Fruit fly (Drosophila melanogaster) whole organism, pupa: ENCODE data around the gene CG7907.

Source experiments
- CG10348 ChIP-seq: fragments of 200-800 bp; sonication (Bioruptor generic); IDR thresholded peaks from 2 replicates; pipeline ENCODE4 v1.3.6; 2022; ENCODE audit warnings: missing biosample characterization, missing genetic modification characterization
- CG12605 ChIP-seq: fragments of 200-800 bp; sonication (Bioruptor generic); IDR thresholded peaks from 2 replicates; pipeline ENCODE4 v1.3.6; 2022; ENCODE audit warnings: missing biosample characterization, missing genetic modification characterization
- CG13204 ChIP-seq: fragments of 200-800 bp; sonication (Bioruptor generic); optimal IDR thresholded peaks from 2 replicates; lab custom pipeline; 2018; ENCODE audit warnings: missing biosample characterization, mild to moderate bottlenecking, missing genetic modification characterization, moderate library complexity
- CG14655 ChIP-seq: fragments of 200-800 bp; sonication (Bioruptor generic); optimal IDR thresholded peaks from 3 replicates; lab custom pipeline; 2017; ENCODE audit warnings: mild to moderate bottlenecking, missing biosample characterization, missing genetic modification reagents, missing genetic modification characterization
- CG15710 ChIP-seq: fragments of 200-800 bp; sonication (Bioruptor generic); optimal IDR thresholded peaks from 2 replicates; lab custom pipeline; 2018; ENCODE audit warnings: missing biosample characterization, mild to moderate bottlenecking, missing genetic modification characterization, moderate library complexity
- CG17806 ChIP-seq: fragments of 200-800 bp; sonication (Bioruptor generic); optimal IDR thresholded peaks from 2 replicates; lab custom pipeline; 2018; ENCODE audit warnings: missing biosample characterization, mild to moderate bottlenecking, missing genetic modification characterization, moderate library complexity
- CG32121 ChIP-seq: fragments of 200-800 bp; sonication (Bioruptor generic); IDR thresholded peaks from 2 replicates; pipeline ENCODE4 v1.3.6; 2022; ENCODE audit warnings: missing biosample characterization, missing genetic modification characterization
- CG34367 ChIP-seq: fragments of 200-800 bp; sonication (Bioruptor generic); optimal IDR thresholded peaks from 2 replicates; lab custom pipeline; 2018; ENCODE audit warnings: missing biosample characterization, mild to moderate bottlenecking, missing genetic modification characterization
- CG4496 ChIP-seq: fragments of 200-800 bp; sonication (Bioruptor generic); IDR thresholded peaks from 3 replicates; pipeline ENCODE4 v1.3.6; 2022; ENCODE audit warnings: missing biosample characterization, missing genetic modification characterization
- CG8159 ChIP-seq: fragments of 200-800 bp; sonication (Bioruptor generic); optimal IDR thresholded peaks from 3 replicates; lab custom pipeline; 2018; ENCODE audit warnings: missing biosample characterization, mild to moderate bottlenecking, missing genetic modification characterization, moderate library complexity
- CG8301 ChIP-seq: fragments of 200-800 bp; sonication (Bioruptor generic); optimal IDR thresholded peaks from 2 replicates; lab custom pipeline; 2018; ENCODE audit warnings: missing biosample characterization, mild to moderate bottlenecking, missing genetic modification characterization
- CG9948 ChIP-seq: fragments of 200-800 bp; sonication (Bioruptor generic); optimal IDR thresholded peaks from 2 replicates; lab custom pipeline; 2018; ENCODE audit warnings: missing biosample characterization, mild to moderate bottlenecking, missing genetic modification characterization, moderate library complexity
- D1 ChIP-seq: fragments of 200-800 bp; sonication (Bioruptor generic); optimal IDR thresholded peaks from 2 replicates; lab custom pipeline; 2018; ENCODE audit warnings: missing biosample characterization, mild to moderate bottlenecking, missing genetic modification characterization, moderate library complexity
- EcR ChIP-seq: fragments of 200-800 bp; sonication (Bioruptor generic); optimal IDR thresholded peaks from 3 replicates; lab custom pipeline; 2019; ENCODE audit warnings: missing biosample characterization, missing genetic modification characterization, mild to moderate bottlenecking, moderate library complexity, missing genetic modification reagents
- Ets98B ChIP-seq: fragments of 200-800 bp; sonication (Bioruptor generic); IDR thresholded peaks from 2 replicates; pipeline ENCODE4 v1.3.6; 2022; ENCODE audit warnings: missing biosample characterization, missing genetic modification characterization
- Pif1A ChIP-seq: fragments of 200-800 bp; sonication (Bioruptor generic); optimal IDR thresholded peaks from 3 replicates; lab custom pipeline; 2016; ENCODE audit warnings: missing biosample characterization, missing genetic modification characterization
- Pif1B ChIP-seq: fragments of 200-800 bp; sonication (Bioruptor generic); optimal IDR thresholded peaks from 3 replicates; lab custom pipeline; 2016; ENCODE audit warnings: missing biosample characterization, missing genetic modification characterization
- Snoo ChIP-seq: fragments of 200-800 bp; sonication (Bioruptor generic); optimal IDR thresholded peaks from 3 replicates; lab custom pipeline; 2017; ENCODE audit warnings: missing biosample characterization, mild to moderate bottlenecking, missing genetic modification characterization, inconsistent platforms
- fd96Ca ChIP-seq: fragments of 200-800 bp; sonication (Bioruptor generic); IDR thresholded peaks from 3 replicates; pipeline ENCODE4 v1.3.6; 2022; ENCODE audit warnings: missing biosample characterization, missing genetic modification characterization
- gl ChIP-seq: fragments of 200-800 bp; sonication (Bioruptor generic); optimal IDR thresholded peaks from 2 replicates; lab custom pipeline; 2018; ENCODE audit warnings: missing biosample characterization, mild to moderate bottlenecking, missing genetic modification characterization
- rn ChIP-seq: fragments of 200-800 bp; sonication (Bioruptor generic); IDR thresholded peaks from 2 replicates; pipeline ENCODE4 v1.3.6; 2022; ENCODE audit warnings: missing biosample characterization, missing genetic modification characterization

Gene CG7907

dm6 chr3R:21403435-21403834, at the start of gene CG7907:
TSS of gene CG7907 (plus strand) at chr3R:21403735.
- TF ChIP-seq Snoo (tag; lab: Kevin White, UChicago) (no peak), Pif1B (no peak), CG10348 (GFP tag; lab: Robert Waterston, UW) (no peak), CG13204 (GFP tag; lab: Kevin White, UChicago) (no peak), CG32121 (GFP tag; lab: Robert Waterston, UW) (no peak), CG34367 (tag; lab: Kevin White, UChicago) (no peak), CG4496 (GFP tag; lab: Robert Waterston, UW) (no peak), CG8301 (tag; lab: Kevin White, UChicago) (no peak), gl (tag; lab: Kevin White, UChicago) (no peak), CG9948 (tag; lab: Kevin White, UChicago) (no peak)

dm6 chr3R:21359375-21360191, 44.0 kb upstream of the CG7907 start:
- TF ChIP-seq CG17806 (no peak), CG34367 (tag; lab: Kevin White, UChicago) (no peak), CG13204 (GFP tag; lab: Kevin White, UChicago) (no peak), rn (GFP tag; lab: Robert Waterston, UW) (no peak), gl (tag; lab: Kevin White, UChicago) (no peak), CG8159 (tag; lab: Kevin White, UChicago) (no peak), CG10348 (GFP tag; lab: Robert Waterston, UW) (no peak), CG8301 (tag; lab: Kevin White, UChicago) (no peak), fd96Ca (GFP tag; lab: Robert Waterston, UW) (no peak), Ets98B (GFP tag; lab: Robert Waterston, UW) (no peak), EcR (GFP tag; lab: Kevin White, UChicago) (no peak), CG15710 (tag; lab: Kevin White, UChicago) (no peak), CG9948 (tag; lab: Kevin White, UChicago) (no peak), Pif1B (no peak), CG12605 (GFP tag; lab: Robert Waterston, UW) (no peak)

dm6 chr3R:21360192-21360535, 43.4 kb upstream of the CG7907 start:
- TF ChIP-seq Pif1A (GFP tag; lab: Kevin White, UChicago) = no peak
- TF ChIP-seq CG13204 (GFP tag; lab: Kevin White, UChicago) = no peak
- no peak for TF ChIP-seq CG12605 (GFP tag; lab: Robert Waterston, UW)
- TF ChIP-seq, all 21 proteins: peak for 0

dm6 chr3R:21365262-21365661, 38.3 kb upstream of the CG7907 start:
- TF ChIP-seq CG12605 (GFP tag; lab: Robert Waterston, UW) (no peak; the same call in 1 of the 2 replicates), CG13204 (GFP tag; lab: Kevin White, UChicago) (no peak), D1 (tag; lab: Kevin White, UChicago) (no peak), gl (tag; lab: Kevin White, UChicago) (peak; percentile 82), CG34367 (tag; lab: Kevin White, UChicago) (peak; percentile 90), EcR (GFP tag; lab: Kevin White, UChicago) (peak; percentile 13), CG10348 (GFP tag; lab: Robert Waterston, UW) (peak; percentile 92), Ets98B (GFP tag; lab: Robert Waterston, UW) (peak; percentile 89), Pif1B (peak; percentile 92), rn (GFP tag; lab: Robert Waterston, UW) (peak; percentile 84), CG14655 (no peak), fd96Ca (GFP tag; lab: Robert Waterston, UW) (no peak; the same call in 2 of the 3 replicates), CG8301 (tag; lab: Kevin White, UChicago) (peak; percentile 93), CG4496 (GFP tag; lab: Robert Waterston, UW) (peak; percentile 94), CG9948 (tag; lab: Kevin White, UChicago) (peak; percentile 94), Snoo (tag; lab: Kevin White, UChicago) (peak; percentile 95), CG8159 (tag; lab: Kevin White, UChicago) (peak; percentile 96), CG32121 (GFP tag; lab: Robert Waterston, UW) (peak; percentile 91), CG17806 (peak; percentile 90), Pif1A (GFP tag; lab: Kevin White, UChicago) (no peak), CG15710 (tag; lab: Kevin White, UChicago) (peak; percentile 97)

- TF ChIP-seq CG32121 (GFP tag; lab: Robert Waterston, UW) (no peak), CG9948 (tag; lab: Kevin White, UChicago) (no peak), CG14655 (no peak), CG34367 (tag; lab: Kevin White, UChicago) (no peak), CG4496 (GFP tag; lab: Robert Waterston, UW) (no peak)
Measured at dm6 chr3R:21368444-21368843, 35.1 kb upstream of the CG7907 start.
